Fruit fly (Drosophila melanogaster) whole organism, prepupa: ENCODE measurements around the gene CG32344.

Experiments used
- Blimp-1 ChIP-seq: fragments of 200-800 bp; sonication (Bioruptor generic); optimal IDR thresholded peaks from 3 replicates; lab custom pipeline; 2017; ENCODE audit warnings: missing biosample characterization, missing genetic modification characterization, mild to moderate bottlenecking, moderate library complexity, missing genetic modification reagents
- CG10669 ChIP-seq: fragments of 200-800 bp; sonication (Bioruptor generic); optimal IDR thresholded peaks from 3 replicates; lab custom pipeline; 2018; ENCODE audit warnings: missing biosample characterization, mild to moderate bottlenecking, missing genetic modification characterization, moderate library complexity
- CG11294 ChIP-seq: fragments of 200-800 bp; sonication (Bioruptor generic); IDR thresholded peaks from 2 replicates; pipeline ENCODE4 v1.3.6; 2022; ENCODE audit warnings: missing biosample characterization, missing genetic modification characterization
- CG11902 ChIP-seq: fragments of 200-800 bp; sonication (Bioruptor generic); optimal IDR thresholded peaks from 3 replicates; lab custom pipeline; 2016; ENCODE audit warnings: missing biosample characterization, missing genetic modification characterization
- CG3919 ChIP-seq: fragments of 200-800 bp; sonication (Bioruptor generic); optimal IDR thresholded peaks from 3 replicates; lab custom pipeline; 2016; ENCODE audit warnings: missing biosample characterization, missing genetic modification characterization
- CG8632 ChIP-seq: fragments of 200-800 bp; sonication (Bioruptor generic); optimal IDR thresholded peaks from 3 replicates; lab custom pipeline; 2016; ENCODE audit warnings: missing biosample characterization, missing genetic modification characterization
- OdsH ChIP-seq: fragments of 200-800 bp; sonication (Bioruptor generic); optimal IDR thresholded peaks from 3 replicates; lab custom pipeline; 2016; ENCODE audit warnings: missing biosample characterization, missing genetic modification characterization
- Smox ChIP-seq: fragments of 200-800 bp; sonication (Bioruptor generic); optimal IDR thresholded peaks from 3 replicates; lab custom pipeline; 2016; ENCODE audit warnings: missing biosample characterization, missing genetic modification characterization
- dsx ChIP-seq: fragments of 200-800 bp; optimal IDR thresholded peaks from 3 replicates; lab custom pipeline; 2019; ENCODE audit warnings: missing biosample characterization, mild to moderate bottlenecking, missing genetic modification characterization, moderate library complexity; ENCODE audit not compliant: poor library complexity, severe bottlenecking

- TF ChIP-seq CG3919 (GFP tag; lab: Kevin White, UChicago): no peak
- TF ChIP-seq dsx (GFP tag; lab: Kevin White, UChicago): no peak
- no peak for TF ChIP-seq Blimp-1
- no peak for TF ChIP-seq Smox
- TF ChIP-seq CG10669 (GFP tag; lab: Kevin White, UChicago): no peak
- TF ChIP-seq CG8632 (GFP tag; lab: Kevin White, UChicago): no peak
- no peak for TF ChIP-seq CG11902 (GFP tag; lab: Kevin White, UChicago)
- TF ChIP-seq CG11294 (GFP tag; lab: Robert Waterston, UW): no peak
- no peak for TF ChIP-seq OdsH
Observed at dm6 chr3L:329153-329698, 4.7 kb upstream of the CG32344 start.
